Fruit fly (Drosophila melanogaster): ENCODE results near the gene ppan.

DNA sequence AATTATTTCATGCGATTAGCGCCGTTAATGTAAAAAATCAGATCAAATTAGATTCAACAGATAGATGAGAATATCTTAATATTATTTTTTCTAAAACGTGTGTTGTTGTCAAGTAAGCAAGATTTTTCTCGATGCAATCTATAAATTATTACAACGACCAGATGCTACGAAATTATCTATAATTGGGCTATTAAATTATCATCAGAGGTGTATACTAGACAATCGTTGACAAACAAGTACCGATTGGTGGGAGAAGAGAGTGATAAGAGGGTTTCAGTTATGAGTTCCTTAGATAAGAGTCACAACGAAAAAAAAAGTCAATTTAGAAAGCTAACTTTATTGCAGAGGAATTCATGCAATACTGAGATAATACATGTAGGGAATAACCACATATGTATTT lies 48.5 kb upstream of the ppan start:
- TF ChIP-seq CG12768 (GFP tag; optimal IDR thresholded peaks at IDR 0.05): no peak
- TF ChIP-seq Clk (GFP tag; optimal IDR thresholded peaks at IDR 0.05): no peak
- TF ChIP-seq CG11617 (GFP tag; optimal IDR thresholded peaks at IDR 0.05): no peak
